Worm (Caenorhabditis elegans) whole organism, late embryonic: Measurements from ENCODE around the gene gly-7.

Experiments used
- C08G9.2 ChIP-seq: sonication (generic microtip); optimal IDR thresholded peaks from 2 replicates; lab custom pipeline; 2016; ENCODE audit warnings: mild to moderate bottlenecking, missing genetic modification characterization, moderate library complexity, missing compliant biosample characterization
- C38D4.7 ChIP-seq: fragments of 200-800 bp; sonication (Bioruptor generic); optimal IDR thresholded peaks from 2 replicates; lab custom pipeline; 2018; ENCODE audit warnings: mild to moderate bottlenecking, missing genetic modification characterization, moderate library complexity, missing compliant biosample characterization
- F13H6.1 ChIP-seq: sonication (generic microtip); optimal IDR thresholded peaks from 2 replicates; lab custom pipeline; 2016; ENCODE audit warnings: missing genetic modification characterization, missing compliant biosample characterization
- K09A11.1 ChIP-seq: sonication (generic microtip); optimal IDR thresholded peaks from 2 replicates; lab custom pipeline; 2017; ENCODE audit warnings: antibody characterized with exemption, mild to moderate bottlenecking, missing genetic modification characterization, missing compliant biosample characterization; ENCODE audit not compliant: insufficient read depth
- Y22D7AL.16 ChIP-seq: sonication (generic microtip); optimal IDR thresholded peaks from 2 replicates; lab custom pipeline; 2016; ENCODE audit warnings: missing genetic modification characterization, missing compliant biosample characterization
- ahr-1 ChIP-seq: sonication (generic microtip); optimal IDR thresholded peaks from 2 replicates; lab custom pipeline; 2016; ENCODE audit warnings: missing genetic modification characterization, missing compliant biosample characterization
- ama-1 ChIP-seq: fragments of 150-350 bp; optimal IDR thresholded peaks from 2 replicates; lab custom pipeline; 2014
- ceh-14 ChIP-seq: sonication (generic microtip); optimal IDR thresholded peaks from 2 replicates; lab custom pipeline; 2016; ENCODE audit warnings: missing genotype, missing genetic modification characterization, missing compliant biosample characterization
- ceh-18 ChIP-seq: sonication (generic microtip); optimal IDR thresholded peaks from 2 replicates; lab custom pipeline; 2016; ENCODE audit warnings: missing genetic modification characterization, missing compliant biosample characterization
- ceh-19 ChIP-seq: fragments of 200-800 bp; sonication (Bioruptor generic); optimal IDR thresholded peaks from 2 replicates; lab custom pipeline; 2018; ENCODE audit warnings: mild to moderate bottlenecking, missing genetic modification characterization, missing compliant biosample characterization
- ceh-22 ChIP-seq: sonication (generic microtip); optimal IDR thresholded peaks from 2 replicates; lab custom pipeline; 2017; ENCODE audit warnings: missing biosample characterization, missing genetic modification characterization
- ceh-24 ChIP-seq: sonication (generic microtip); optimal IDR thresholded peaks from 2 replicates; lab custom pipeline; 2016; ENCODE audit warnings: mild to moderate bottlenecking, missing genetic modification characterization, missing compliant biosample characterization
- ceh-30 ChIP-seq: fragments of 150-350 bp; optimal IDR thresholded peaks from 2 replicates; lab custom pipeline; 2014; ENCODE audit warnings: missing biosample characterization, missing genetic modification characterization
- ceh-31 ChIP-seq: sonication (generic microtip); optimal IDR thresholded peaks from 2 replicates; lab custom pipeline; 2016; ENCODE audit warnings: missing genetic modification characterization, missing compliant biosample characterization
- ceh-45 ChIP-seq: fragments of 200-800 bp; sonication (Bioruptor generic); IDR thresholded peaks from 2 replicates; pipeline ENCODE4 v1.3.6; 2022; ENCODE audit warnings: missing genetic modification reagents, missing genetic modification characterization, missing compliant biosample characterization
- ceh-48 ChIP-seq: sonication (generic microtip); optimal IDR thresholded peaks from 2 replicates; lab custom pipeline; 2016; ENCODE audit warnings: missing genetic modification characterization, inconsistent platforms, missing compliant biosample characterization
- ceh-6 ChIP-seq: fragments of 200-800 bp; sonication (Bioruptor generic); optimal IDR thresholded peaks from 2 replicates; lab custom pipeline; 2018; ENCODE audit warnings: mild to moderate bottlenecking, missing genetic modification characterization, missing compliant biosample characterization
- ceh-9 ChIP-seq: sonication (generic microtip); optimal IDR thresholded peaks from 2 replicates; lab custom pipeline; 2016; ENCODE audit warnings: mild to moderate bottlenecking, missing genetic modification characterization, inconsistent platforms, missing compliant biosample characterization
- che-1 ChIP-seq: sonication (generic microtip); optimal IDR thresholded peaks from 2 replicates; lab custom pipeline; 2016; ENCODE audit warnings: mild to moderate bottlenecking, missing genetic modification characterization, missing compliant biosample characterization
- dmd-4 ChIP-seq: sonication (generic microtip); optimal IDR thresholded peaks from 2 replicates; lab custom pipeline; 2016; ENCODE audit warnings: borderline replicate concordance, missing genetic modification characterization, missing compliant biosample characterization
- dve-1 ChIP-seq: sonication (generic microtip); optimal IDR thresholded peaks from 2 replicates; lab custom pipeline; 2017; ENCODE audit warnings: antibody characterized with exemption, mild to moderate bottlenecking, missing genetic modification characterization, missing compliant biosample characterization
- elt-2 ChIP-seq: sonication (generic microtip); optimal IDR thresholded peaks from 2 replicates; lab custom pipeline; 2016; ENCODE audit warnings: missing genetic modification reagents, missing genetic modification characterization, missing compliant biosample characterization
- elt-4 ChIP-seq: sonication (generic microtip); optimal IDR thresholded peaks from 2 replicates; lab custom pipeline; 2016; ENCODE audit warnings: missing genetic modification characterization, missing compliant biosample characterization
- ets-4 ChIP-seq: sonication (generic microtip); optimal IDR thresholded peaks from 2 replicates; lab custom pipeline; 2016; ENCODE audit warnings: missing genetic modification characterization, missing compliant biosample characterization
- eyg-1 ChIP-seq: sonication (generic microtip); optimal IDR thresholded peaks from 2 replicates; lab custom pipeline; 2016; ENCODE audit warnings: missing genotype, missing genetic modification characterization, missing compliant biosample characterization
- fax-1 ChIP-seq: sonication (generic microtip); optimal IDR thresholded peaks from 2 replicates; lab custom pipeline; 2016; ENCODE audit warnings: missing genotype, missing genetic modification characterization, missing compliant biosample characterization
- fkh-10 ChIP-seq: fragments of 150-350 bp; optimal IDR thresholded peaks from 2 replicates; lab custom pipeline; 2014; ENCODE audit warnings: missing biosample characterization, missing genetic modification reagents, missing genetic modification characterization
- gmeb-2 ChIP-seq: sonication (generic microtip); optimal IDR thresholded peaks from 2 replicates; lab custom pipeline; 2016; ENCODE audit warnings: missing genetic modification characterization, inconsistent platforms, missing compliant biosample characterization
- hlh-13 ChIP-seq: fragments of 200-800 bp; sonication (Bioruptor generic); optimal IDR thresholded peaks from 2 replicates; lab custom pipeline; 2018; ENCODE audit warnings: mild to moderate bottlenecking, missing genetic modification characterization, missing compliant biosample characterization
- hlh-30 ChIP-seq: sonication (generic microtip); optimal IDR thresholded peaks from 2 replicates; lab custom pipeline; 2017; ENCODE audit warnings: antibody characterized with exemption, missing genetic modification characterization, missing compliant biosample characterization; ENCODE audit not compliant: insufficient read depth
- hlh-6 ChIP-seq: sonication (generic microtip); optimal IDR thresholded peaks from 2 replicates; lab custom pipeline; 2016; ENCODE audit warnings: missing genotype, missing genetic modification characterization, missing compliant biosample characterization
- hlh-8 ChIP-seq: sonication (generic microtip); optimal IDR thresholded peaks from 2 replicates; lab custom pipeline; 2016; ENCODE audit warnings: missing genotype, missing genetic modification characterization, missing compliant biosample characterization
- lim-6 ChIP-seq: sonication (generic microtip); optimal IDR thresholded peaks from 2 replicates; lab custom pipeline; 2016; ENCODE audit warnings: missing genetic modification characterization, missing compliant biosample characterization
- lin-11 ChIP-seq: fragments of 200-800 bp; sonication (Bioruptor generic); optimal IDR thresholded peaks from 2 replicates; lab custom pipeline; 2018; ENCODE audit warnings: mild to moderate bottlenecking, missing genetic modification characterization, missing compliant biosample characterization
- madf-2 ChIP-seq: sonication (generic microtip); optimal IDR thresholded peaks from 2 replicates; lab custom pipeline; 2017; ENCODE audit warnings: missing genetic modification characterization, missing compliant biosample characterization
- nfya-1 ChIP-seq: sonication (generic microtip); optimal IDR thresholded peaks from 2 replicates; lab custom pipeline; 2017; ENCODE audit warnings: missing genetic modification characterization, mild to moderate bottlenecking, missing compliant biosample characterization, antibody characterized with exemption, moderate library complexity
- nhr-11 ChIP-seq: fragments of 150-350 bp; optimal IDR thresholded peaks from 2 replicates; lab custom pipeline; 2014; ENCODE audit warnings: missing biosample characterization, missing genetic modification characterization
- npax-4 ChIP-seq: sonication (generic microtip); optimal IDR thresholded peaks from 2 replicates; lab custom pipeline; 2016; ENCODE audit warnings: missing genetic modification characterization, missing compliant biosample characterization
- pag-3 ChIP-seq: sonication (generic microtip); optimal IDR thresholded peaks from 2 replicates; lab custom pipeline; 2016; ENCODE audit warnings: missing compliant biosample characterization, missing genetic modification characterization, borderline replicate concordance
- pat-9 ChIP-seq: fragments of 200-800 bp; sonication (Bioruptor generic); optimal IDR thresholded peaks from 2 replicates; lab custom pipeline; 2018; ENCODE audit warnings: mild to moderate bottlenecking, missing genetic modification characterization, moderate library complexity, missing compliant biosample characterization
- pax-1 ChIP-seq: fragments of 150-350 bp; optimal IDR thresholded peaks from 2 replicates; lab custom pipeline; 2014; ENCODE audit warnings: missing biosample characterization, missing genetic modification characterization
- pha-4 ChIP-seq: fragments of 150-350 bp; optimal IDR thresholded peaks from 2 replicates; lab custom pipeline; 2018; ENCODE audit warnings: missing biosample characterization, missing genetic modification reagents, missing genetic modification characterization
- pros-1 ChIP-seq: fragments of 150-350 bp; optimal IDR thresholded peaks from 2 replicates; lab custom pipeline; 2014; ENCODE audit warnings: missing biosample characterization, missing genetic modification reagents, missing genetic modification characterization
- ref-2 ChIP-seq: sonication (generic microtip); optimal IDR thresholded peaks from 2 replicates; lab custom pipeline; 2016; ENCODE audit warnings: missing genetic modification characterization, missing compliant biosample characterization
- rnt-1 ChIP-seq: sonication (generic microtip); optimal IDR thresholded peaks from 2 replicates; lab custom pipeline; 2016; ENCODE audit warnings: missing genetic modification characterization, missing compliant biosample characterization
- sox-2 ChIP-seq: fragments of 200-800 bp; sonication (Bioruptor generic); IDR thresholded peaks from 2 replicates; pipeline ENCODE4 v1.3.6; 2022; ENCODE audit warnings: missing genetic modification reagents, missing genetic modification characterization, missing compliant biosample characterization
- sox-4 ChIP-seq: sonication (generic microtip); optimal IDR thresholded peaks from 2 replicates; lab custom pipeline; 2017; ENCODE audit warnings: mild to moderate bottlenecking, missing genetic modification characterization, inconsistent platforms, missing compliant biosample characterization
- syd-9 ChIP-seq: sonication (generic microtip); optimal IDR thresholded peaks from 2 replicates; lab custom pipeline; 2016; ENCODE audit warnings: mild to moderate bottlenecking, missing genetic modification characterization, moderate library complexity, missing compliant biosample characterization
- tbx-2 ChIP-seq: sonication (generic microtip); optimal IDR thresholded peaks from 2 replicates; lab custom pipeline; 2016; ENCODE audit warnings: missing genetic modification characterization, missing compliant biosample characterization
- tbx-7 ChIP-seq: sonication (generic microtip); optimal IDR thresholded peaks from 2 replicates; lab custom pipeline; 2016; ENCODE audit warnings: missing genotype, missing genetic modification characterization, missing compliant biosample characterization
- ttx-3 ChIP-seq: sonication (generic microtip); optimal IDR thresholded peaks from 2 replicates; lab custom pipeline; 2016; ENCODE audit warnings: missing genetic modification reagents, missing genetic modification characterization, missing compliant biosample characterization
- unc-55 ChIP-seq: sonication (generic microtip); optimal IDR thresholded peaks from 2 replicates; lab custom pipeline; 2017; ENCODE audit warnings: missing biosample characterization, missing genetic modification reagents, missing genetic modification characterization
- unc-86 ChIP-seq: sonication (generic microtip); optimal IDR thresholded peaks from 2 replicates; lab custom pipeline; 2016; ENCODE audit warnings: missing genetic modification characterization, missing compliant biosample characterization
- ztf-16 ChIP-seq: sonication (generic microtip); optimal IDR thresholded peaks from 2 replicates; lab custom pipeline; 2017; ENCODE audit warnings: missing genetic modification characterization, missing compliant biosample characterization

Gene gly-7

DNA sequence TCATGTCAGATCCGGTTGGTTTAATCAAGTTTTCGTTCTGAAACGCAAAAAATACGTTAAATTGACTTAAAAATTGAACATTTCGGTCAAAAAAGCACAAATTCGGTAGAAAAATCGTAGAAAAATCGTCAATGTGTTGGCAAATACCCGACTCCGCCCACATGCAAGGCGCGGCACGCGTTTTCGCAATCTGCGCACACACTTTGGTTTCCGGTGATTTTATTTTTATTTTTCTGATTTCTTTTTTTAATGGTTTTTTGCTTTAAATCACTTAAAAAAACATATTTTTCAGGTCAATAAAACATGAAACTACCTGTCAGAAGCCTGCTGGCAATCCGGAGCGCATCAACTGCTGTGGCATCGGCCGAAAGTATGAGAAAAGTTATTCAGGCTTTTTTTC is at the start of gene gly-7, which contains the start of gene mrpl-39:
Gene gly-7, minus strand, starts transcription at position 37 of the 400 bp plus-strand sequence.
Gene mrpl-39, plus strand, starts transcription at position 293 of the 400 bp plus-strand sequence.
- TF ChIP-seq ceh-19 (GFP tag; lab: Kevin White, UChicago) (peak; percentile 14), pros-1 (tag; lab: Kevin White, UChicago) (no peak), pax-1 (tag; lab: Kevin White, UChicago) (no peak), tbx-7 (no peak), che-1 (peak; percentile 47), nfya-1 (tag; lab: Kevin White, UChicago) (peak; percentile 59), npax-4 (tag; lab: Kevin White, UChicago) (no peak), ahr-1 (tag; lab: Kevin White, UChicago) (peak; percentile 6), fkh-10 (GFP tag; lab: Kevin White, UChicago) (no peak), ceh-6 (GFP tag; lab: Kevin White, UChicago) (no peak), ceh-24 (no peak), unc-55 (GFP tag; lab: Kevin White, UChicago) (no peak), nhr-11 (tag; lab: Kevin White, UChicago) (no peak), unc-86 (tag; lab: Kevin White, UChicago) (peak; percentile 27), ama-1 (lab: Kevin White, UChicago) (no peak), tbx-2 (tag; lab: Kevin White, UChicago) (peak; percentile 55), rnt-1 (tag; lab: Kevin White, UChicago) (no peak), K09A11.1 (no peak), hlh-6 (tag; lab: Kevin White, UChicago) (no peak), eyg-1 (tag; lab: Kevin White, UChicago) (no peak), ceh-22 (tag; lab: Kevin White, UChicago) (no peak), pag-3 (tag; lab: Kevin White, UChicago) (no peak), ceh-31 (tag; lab: Kevin White, UChicago) (peak; percentile 35), dve-1 (tag; lab: Kevin White, UChicago) (no peak), hlh-13 (GFP tag; lab: Kevin White, UChicago) (no peak), hlh-8 (tag; lab: Kevin White, UChicago) (no peak), C08G9.2 (tag; lab: Kevin White, UChicago) (no peak), pat-9 (tag; lab: Kevin White, UChicago) (peak; percentile 48), F13H6.1 (no peak), ets-4 (tag; lab: Kevin White, UChicago) (no peak), lin-11 (tag; lab: Kevin White, UChicago) (peak; percentile 61), ceh-45 (GFP tag; lab: Robert Waterston, UW) (peak; percentile 37; the same call in 1 of the 2 replicates), ceh-9 (tag; lab: Kevin White, UChicago) (no peak), hlh-30 (tag; lab: Kevin White, UChicago) (no peak), dmd-4 (tag; lab: Kevin White, UChicago) (no peak), sox-2 (no peak), ttx-3 (tag; lab: Kevin White, UChicago) (peak; percentile 27), madf-2 (peak; percentile 50), ztf-16 (tag; lab: Kevin White, UChicago) (peak; percentile 47), ceh-14 (tag; lab: Kevin White, UChicago) (no peak), lim-6 (no peak), ceh-30 (tag; lab: Kevin White, UChicago) (no peak), pha-4 (tag; lab: Kevin White, UChicago) (no peak), elt-4 (tag; lab: Kevin White, UChicago) (no peak), syd-9 (tag; lab: Kevin White, UChicago) (no peak), sox-4 (tag; lab: Kevin White, UChicago) (peak; percentile 44), Y22D7AL.16 (tag; lab: Kevin White, UChicago) (no peak), ceh-18 (tag; lab: Kevin White, UChicago) (no peak), elt-2 (tag; lab: Kevin White, UChicago) (peak; percentile 53), C38D4.7 (GFP tag; lab: Kevin White, UChicago) (peak; percentile 59), fax-1 (tag; lab: Kevin White, UChicago) (no peak), ref-2 (tag; lab: Kevin White, UChicago) (no peak), ceh-48 (tag; lab: Kevin White, UChicago) (no peak), gmeb-2 (tag; lab: Kevin White, UChicago) (peak; percentile 47)
